Worm (Caenorhabditis elegans) whole organism, young adult: ENCODE measurements around the gene thn-1.

ENCODE experiments used
- B0019.2 ChIP-seq: fragments of 200-800 bp; sonication (Bioruptor generic); conservative IDR thresholded peaks from 2 replicates; pipeline ENCODE4 v1.3.6; 2022; ENCODE audit warnings: missing genetic modification reagents, missing genetic modification characterization, missing compliant biosample characterization
- C06A6.2 ChIP-seq: fragments of 200-800 bp; sonication (Bioruptor generic); conservative IDR thresholded peaks from 2 replicates; pipeline ENCODE4 v1.3.6; 2022; ENCODE audit warnings: missing genetic modification characterization, missing compliant biosample characterization
- C17E4.6 ChIP-seq: fragments of 200-800 bp; sonication (Bioruptor generic); IDR thresholded peaks from 2 replicates; pipeline ENCODE4 v1.3.6; 2022; ENCODE audit warnings: missing genetic modification reagents, missing genetic modification characterization, missing compliant biosample characterization
- F22D6.2 ChIP-seq: sonication (generic microtip); optimal IDR thresholded peaks from 2 replicates; lab custom pipeline; 2016; ENCODE audit warnings: mild to moderate bottlenecking, missing genetic modification characterization, missing compliant biosample characterization
- F33H1.4 ChIP-seq: fragments of 200-800 bp; sonication (Bioruptor generic); IDR thresholded peaks from 2 replicates; pipeline ENCODE4 v1.3.6; 2022; ENCODE audit warnings: missing genetic modification reagents, missing genetic modification characterization, missing compliant biosample characterization
- F49E8.2 ChIP-seq: sonication (generic microtip); optimal IDR thresholded peaks from 3 replicates; lab custom pipeline; 2017; ENCODE audit warnings: missing genetic modification characterization, mild to moderate bottlenecking, missing compliant biosample characterization, antibody characterized with exemption, moderate library complexity; ENCODE audit not compliant: insufficient read depth
- K12H6.12 ChIP-seq: fragments of 200-800 bp; sonication (Bioruptor generic); optimal IDR thresholded peaks from 2 replicates; lab custom pipeline; 2018; ENCODE audit warnings: mild to moderate bottlenecking, missing genetic modification characterization, missing compliant biosample characterization
- Y53F4B.3 ChIP-seq: fragments of 200-800 bp; sonication (Bioruptor generic); IDR thresholded peaks from 2 replicates; pipeline ENCODE4 v1.3.6; 2022; ENCODE audit warnings: missing genetic modification reagents, missing genetic modification characterization, missing compliant biosample characterization
- aptf-2 ChIP-seq: fragments of 200-800 bp; sonication (Bioruptor generic); conservative IDR thresholded peaks from 2 replicates; pipeline ENCODE4 v1.3.6; 2022; ENCODE audit warnings: missing genetic modification reagents, missing genetic modification characterization, missing compliant biosample characterization
- atf-7 ChIP-seq: sonication (generic microtip); optimal IDR thresholded peaks from 2 replicates; lab custom pipeline; 2017; ENCODE audit warnings: mild to moderate bottlenecking, missing genetic modification characterization, missing compliant biosample characterization
- attf-5 ChIP-seq: fragments of 200-800 bp; sonication (Bioruptor generic); optimal IDR thresholded peaks from 2 replicates; lab custom pipeline; 2018; ENCODE audit warnings: mild to moderate bottlenecking, missing genetic modification characterization, missing compliant biosample characterization
- cebp-1 ChIP-seq, 2 experiments: fragments of 200-800 bp in 1 of 2; sonication (Bioruptor generic) in 1 of 2; sonication (generic microtip) in 1 of 2; IDR thresholded peaks in 1 of 2; optimal IDR thresholded peaks in 1 of 2; 2 replicates each; pipeline versions ENCODE4 v1.3.6 to Lab custom; 2017 to 2022; ENCODE audit warnings: missing compliant biosample characterization in 2 of 2, missing genetic modification characterization in 2 of 2, mild to moderate bottlenecking in 1 of 2, missing genetic modification reagents in 1 of 2, moderate library complexity in 1 of 2
- ceh-100 ChIP-seq: fragments of 200-800 bp; sonication (Bioruptor generic); IDR thresholded peaks from 2 replicates; pipeline ENCODE4 v1.3.6; 2022; ENCODE audit warnings: missing genetic modification reagents, missing genetic modification characterization, missing compliant biosample characterization
- ceh-58 ChIP-seq: fragments of 200-800 bp; sonication (Bioruptor generic); IDR thresholded peaks from 2 replicates; pipeline ENCODE4 v1.3.6; 2022; ENCODE audit warnings: missing genetic modification characterization, missing compliant biosample characterization
- ceh-91 ChIP-seq: fragments of 200-800 bp; sonication (Bioruptor generic); IDR thresholded peaks from 2 replicates; pipeline ENCODE4 v1.3.6; 2022; ENCODE audit warnings: missing genetic modification reagents, missing genetic modification characterization, missing compliant biosample characterization
- die-1 ChIP-seq: sonication (generic microtip); optimal IDR thresholded peaks from 2 replicates; lab custom pipeline; 2016; ENCODE audit warnings: missing genotype, mild to moderate bottlenecking, missing genetic modification characterization, missing compliant biosample characterization
- dox-1 ChIP-seq: fragments of 200-800 bp; sonication (Bioruptor generic); IDR thresholded peaks from 2 replicates; pipeline ENCODE4 v1.3.6; 2022; ENCODE audit warnings: missing genetic modification reagents, missing genetic modification characterization, missing compliant biosample characterization
- dpff-1 ChIP-seq: sonication (generic microtip); optimal IDR thresholded peaks from 2 replicates; lab custom pipeline; 2017; ENCODE audit warnings: mild to moderate bottlenecking, missing genetic modification characterization, missing compliant biosample characterization
- dpl-1 ChIP-seq: fragments of 150-350 bp; optimal IDR thresholded peaks from 2 replicates; lab custom pipeline; 2014; ENCODE audit warnings: missing biosample characterization, missing genetic modification reagents, missing genetic modification characterization
- ekl-4 ChIP-seq: fragments of 200-800 bp; sonication (Bioruptor generic); IDR thresholded peaks from 2 replicates; pipeline ENCODE4 v1.3.6; 2022; ENCODE audit warnings: missing genetic modification reagents, missing genetic modification characterization, missing compliant biosample characterization
- hlh-12 ChIP-seq: sonication (generic microtip); optimal IDR thresholded peaks from 2 replicates; lab custom pipeline; 2016; ENCODE audit warnings: missing genetic modification characterization, missing compliant biosample characterization
- hrde-1 ChIP-seq: sonication (generic microtip); optimal IDR thresholded peaks from 2 replicates; lab custom pipeline; 2016; ENCODE audit warnings: missing genetic modification characterization, mild to moderate bottlenecking, missing compliant biosample characterization, moderate library complexity, missing genotype, missing genetic modification reagents, borderline replicate concordance
- lin-40 ChIP-seq: sonication (generic microtip); optimal IDR thresholded peaks from 2 replicates; lab custom pipeline; 2016; ENCODE audit warnings: missing genetic modification characterization, mild to moderate bottlenecking, missing compliant biosample characterization, missing genotype, missing genetic modification reagents
- lin-54 ChIP-seq: fragments of 200-800 bp; sonication (Bioruptor generic); optimal IDR thresholded peaks from 2 replicates; lab custom pipeline; 2018; ENCODE audit warnings: mild to moderate bottlenecking, missing genetic modification characterization, missing compliant biosample characterization
- lsl-1 ChIP-seq: fragments of 200-800 bp; sonication (Bioruptor generic); optimal IDR thresholded peaks from 2 replicates; lab custom pipeline; 2018; ENCODE audit warnings: mild to moderate bottlenecking, missing genetic modification characterization, moderate library complexity, missing compliant biosample characterization
- lsy-27 ChIP-seq: sonication (generic microtip); optimal IDR thresholded peaks from 2 replicates; lab custom pipeline; 2017; ENCODE audit warnings: missing genetic modification characterization, mild to moderate bottlenecking, missing compliant biosample characterization, antibody characterized with exemption, missing genotype, borderline replicate concordance; ENCODE audit not compliant: insufficient read depth
- madf-3 ChIP-seq: fragments of 200-800 bp; sonication (Bioruptor generic); IDR thresholded peaks from 2 replicates; pipeline ENCODE4 v1.3.6; 2022; ENCODE audit warnings: missing genetic modification reagents, missing genetic modification characterization, missing compliant biosample characterization
- madf-6 ChIP-seq: fragments of 200-800 bp; sonication (Bioruptor generic); IDR thresholded peaks from 2 replicates; pipeline ENCODE4 v1.3.6; 2022; ENCODE audit warnings: missing genetic modification reagents, missing genetic modification characterization, missing compliant biosample characterization
- madf-8 ChIP-seq: fragments of 200-800 bp; sonication (Bioruptor generic); conservative IDR thresholded peaks from 2 replicates; pipeline ENCODE4 v1.3.6; 2022; ENCODE audit warnings: missing genetic modification reagents, missing genetic modification characterization, missing compliant biosample characterization
- mes-4 ChIP-seq: sonication (generic microtip); optimal IDR thresholded peaks from 2 replicates; lab custom pipeline; 2016; ENCODE audit warnings: missing genotype, missing genetic modification characterization, missing compliant biosample characterization
- nhr-27 ChIP-seq: fragments of 200-800 bp; sonication (Bioruptor generic); optimal IDR thresholded peaks from 2 replicates; lab custom pipeline; 2018; ENCODE audit warnings: mild to moderate bottlenecking, missing genetic modification characterization, moderate library complexity, missing compliant biosample characterization
- nhr-80 ChIP-seq: sonication (generic microtip); optimal IDR thresholded peaks from 2 replicates; lab custom pipeline; 2016; ENCODE audit warnings: missing genetic modification characterization, missing compliant biosample characterization
- pbrm-1 ChIP-seq: fragments of 200-800 bp; sonication (Bioruptor generic); IDR thresholded peaks from 2 replicates; pipeline ENCODE4 v1.3.6; 2022; ENCODE audit warnings: missing genetic modification reagents, missing genetic modification characterization, missing compliant biosample characterization
- rcor-1 ChIP-seq: fragments of 200-800 bp; sonication (Bioruptor generic); IDR thresholded peaks from 2 replicates; pipeline ENCODE4 v1.3.6; 2022; ENCODE audit warnings: missing genetic modification reagents, missing genetic modification characterization, missing compliant biosample characterization
- repo-1 ChIP-seq: sonication (generic microtip); optimal IDR thresholded peaks from 2 replicates; lab custom pipeline; 2017; ENCODE audit warnings: mild to moderate bottlenecking, missing genetic modification characterization, missing compliant biosample characterization
- sdz-38 ChIP-seq: sonication (generic microtip); optimal IDR thresholded peaks from 2 replicates; lab custom pipeline; 2016; ENCODE audit warnings: missing genotype, missing genetic modification characterization, missing compliant biosample characterization
- snpc-1.3 ChIP-seq: sonication (generic microtip); optimal IDR thresholded peaks from 2 replicates; lab custom pipeline; 2017; ENCODE audit warnings: missing genetic modification characterization, mild to moderate bottlenecking, missing compliant biosample characterization, antibody characterized with exemption, moderate library complexity, missing genotype, missing genetic modification reagents; ENCODE audit not compliant: insufficient read depth
- snpc-4 ChIP-seq, 5 experiments: fragments of 150-350 bp in 1 of 5; sonication (generic microtip) in 4 of 5; optimal IDR thresholded peaks; 2 replicates each; lab custom pipeline; 2014 to 2018; ENCODE audit warnings: missing genetic modification characterization in 5 of 5, missing biosample characterization in 3 of 5, antibody characterized with exemption in 2 of 5, mild to moderate bottlenecking in 2 of 5, missing compliant biosample characterization in 2 of 5, missing genotype in 2 of 5, moderate library complexity in 2 of 5, missing genetic modification reagents in 1 of 5
- tbx-9 ChIP-seq: sonication (generic microtip); optimal IDR thresholded peaks from 2 replicates; lab custom pipeline; 2016; ENCODE audit warnings: borderline replicate concordance, missing genetic modification characterization, inconsistent platforms, missing compliant biosample characterization
- tlf-1 ChIP-seq: fragments of 200-800 bp; sonication (Bioruptor generic); optimal IDR thresholded peaks from 2 replicates; lab custom pipeline; 2018; ENCODE audit warnings: mild to moderate bottlenecking, missing genetic modification characterization, missing compliant biosample characterization
- unc-130 ChIP-seq: sonication (generic microtip); optimal IDR thresholded peaks from 2 replicates; lab custom pipeline; 2016; ENCODE audit warnings: missing genetic modification reagents, missing genetic modification characterization, missing compliant biosample characterization
- unc-62 ChIP-seq: fragments of 150-350 bp; optimal IDR thresholded peaks from 2 replicates; lab custom pipeline; 2014; ENCODE audit warnings: missing biosample characterization, missing genetic modification reagents, missing genetic modification characterization
- xnd-1 ChIP-seq: sonication (generic microtip); optimal IDR thresholded peaks from 2 replicates; lab custom pipeline; 2016; ENCODE audit warnings: missing genotype, missing genetic modification reagents, missing genetic modification characterization, missing compliant biosample characterization

The thn-1 gene

ce11 chrIV:12399983-12400382 is 20.1 kb downstream of the thn-1 start:
- TF ChIP-seq F49E8.2 (tag; lab: Kevin White, UChicago) (no peak), lin-40 (tag; lab: Kevin White, UChicago) (peak; percentile 19), snpc-1.3 (tag; lab: Kevin White, UChicago) (no peak), B0019.2 (no peak), dox-1 (GFP tag; lab: Robert Waterston, UW) (peak; percentile 47; the same call in 1 of the 2 replicates), dpff-1 (tag; lab: Kevin White, UChicago) (no peak), aptf-2 (GFP tag; lab: Robert Waterston, UW) (no peak), atf-7 (tag; lab: Kevin White, UChicago) (peak; percentile 19), nhr-27 (tag; lab: Kevin White, UChicago) (no peak), lin-54 (GFP tag; lab: Kevin White, UChicago) (peak; percentile 10), unc-62 (GFP tag; lab: Kevin White, UChicago) (peak; percentile 69), nhr-80 (tag; lab: Kevin White, UChicago) (peak; percentile 93)

ce11 chrIV:12403440-12403839 is 23.6 kb downstream of the thn-1 start:
- TF ChIP-seq F22D6.2 (tag; lab: Kevin White, UChicago), result no peak
- TF ChIP-seq hlh-12 (tag; lab: Kevin White, UChicago), result no peak
- TF ChIP-seq lsy-27 (tag; lab: Kevin White, UChicago), result no peak
- TF ChIP-seq dpl-1, result no peak
- no peak for TF ChIP-seq tlf-1 (GFP tag; lab: Kevin White, UChicago)
- TF ChIP-seq ceh-91, result no peak
- TF ChIP-seq C06A6.2 (GFP tag; lab: Robert Waterston, UW), result no peak
- no peak for TF ChIP-seq die-1

DNA sequence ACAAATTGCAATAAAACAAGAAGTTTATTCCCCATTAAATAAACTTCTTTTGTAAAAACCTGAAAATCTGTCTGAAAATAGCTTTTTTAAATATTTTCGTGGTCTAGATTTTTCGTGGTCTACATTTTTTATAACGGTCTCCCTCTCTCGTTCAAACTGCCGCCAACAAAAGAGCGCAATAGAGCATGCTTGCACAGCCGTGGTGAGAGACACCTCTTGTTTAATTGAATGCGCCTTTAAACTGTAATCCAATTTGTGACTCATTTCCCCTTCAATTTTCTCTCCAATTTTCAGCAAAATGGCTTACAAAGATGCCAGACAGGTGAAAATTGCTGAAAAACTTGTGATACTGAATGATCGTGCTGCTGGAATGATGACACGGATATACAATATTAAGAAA is 24.3 kb downstream of the thn-1 start, which contains the start of gene gex-3:
Gene gex-3, plus strand, starts transcription at position 295 of the 400 bp plus-strand sequence.
- TF ChIP-seq tlf-1 (GFP tag; lab: Kevin White, UChicago) (peak; percentile 79), attf-5 (GFP tag; lab: Kevin White, UChicago) (peak; percentile 73), C06A6.2 (GFP tag; lab: Robert Waterston, UW) (no peak), madf-3 (GFP tag; lab: Robert Waterston, UW) (peak; percentile 67; the same call in 1 of the 2 replicates), F33H1.4 (GFP tag; lab: Robert Waterston, UW) (peak; percentile 91), Y53F4B.3 (GFP tag; lab: Robert Waterston, UW) (no peak), ceh-58 (GFP tag; lab: Robert Waterston, UW) (no peak), madf-6 (peak; percentile 92), cebp-1 (GFP tag; IDR thresholded peaks at IDR 0.05; lab: Robert Waterston, UW) (no peak), cebp-1 (tag; optimal IDR thresholded peaks at IDR 0.05; lab: Kevin White, UChicago) (peak; percentile 55), C17E4.6 (GFP tag; lab: Robert Waterston, UW) (0 out of 2 replicates have a peak, but pooled peaks have one; percentile 32), ceh-100 (GFP tag; lab: Robert Waterston, UW) (peak; percentile 76), rcor-1 (GFP tag; lab: Robert Waterston, UW) (peak; percentile 74), ekl-4 (peak; percentile 71; the same call in 1 of the 2 replicates), sdz-38 (tag; lab: Kevin White, UChicago) (no peak), nhr-80 (tag; lab: Kevin White, UChicago) (peak; percentile 29), dpl-1 (peak; percentile 94), unc-130 (GFP tag; lab: Kevin White, UChicago) (no peak), tbx-9 (tag; lab: Kevin White, UChicago) (no peak), hrde-1 (no peak), madf-8 (GFP tag; lab: Robert Waterston, UW) (peak; percentile 76), pbrm-1 (GFP tag; lab: Robert Waterston, UW) (peak; percentile 73; the same call in 1 of the 2 replicates), snpc-4 (GFP tag; optimal IDR thresholded peaks at IDR 0.05; lab: Kevin White, UChicago) (peak; percentile 34), snpc-4 (tag; optimal IDR thresholded peaks at IDR 0.05; lab: Kevin White, UChicago) (peak in 3 of 4 experiments; percentile 62 to 73 (median 64)), mes-4 (tag; lab: Kevin White, UChicago) (no peak), F49E8.2 (tag; lab: Kevin White, UChicago) (peak; percentile 31), repo-1 (tag; lab: Kevin White, UChicago) (no peak), K12H6.12 (tag; lab: Kevin White, UChicago) (peak; percentile 28), lsl-1 (GFP tag; lab: Kevin White, UChicago) (peak; percentile 82), dox-1 (GFP tag; lab: Robert Waterston, UW) (peak; percentile 87), xnd-1 (tag; lab: Kevin White, UChicago) (peak; percentile 62)
